Worm (Caenorhabditis elegans) whole organism, L4 larva: Measurements from ENCODE around the gene atf-6.

Experiments used
- F10B5.3 ChIP-seq: sonication (generic microtip); optimal IDR thresholded peaks from 2 replicates; lab custom pipeline; 2016; ENCODE audit warnings: mild to moderate bottlenecking, missing genetic modification characterization, missing compliant biosample characterization
- F26F4.8 ChIP-seq: fragments of 200-800 bp; sonication (Bioruptor generic); conservative IDR thresholded peaks from 2 replicates; pipeline ENCODE4 v1.3.6; 2022; ENCODE audit warnings: missing genetic modification characterization, missing compliant biosample characterization
- F37D6.2 ChIP-seq: sonication (generic microtip); optimal IDR thresholded peaks from 2 replicates; lab custom pipeline; 2016; ENCODE audit warnings: mild to moderate bottlenecking, missing genetic modification characterization, missing compliant biosample characterization
- F44E2.7 ChIP-seq: fragments of 200-800 bp; sonication (Bioruptor generic); IDR thresholded peaks from 2 replicates; pipeline ENCODE4 v2.1.2; 2022; ENCODE audit warnings: missing genetic modification characterization, missing compliant biosample characterization
- T26A8.4 ChIP-seq: fragments of 200-800 bp; sonication (Bioruptor generic); IDR thresholded peaks from 2 replicates; pipeline ENCODE4 v1.3.6; 2022; ENCODE audit warnings: missing genetic modification characterization, missing compliant biosample characterization
- Y105C5A.15 ChIP-seq: fragments of 200-800 bp; sonication (Bioruptor generic); IDR thresholded peaks from 2 replicates; pipeline ENCODE4 v1.3.6; 2022; ENCODE audit warnings: missing genetic modification characterization, missing compliant biosample characterization
- ZK337.2 ChIP-seq: fragments of 200-800 bp; sonication (Bioruptor generic); IDR thresholded peaks from 2 replicates; pipeline ENCODE4 v1.3.6; 2022; ENCODE audit warnings: missing genetic modification reagents, missing genetic modification characterization, missing compliant biosample characterization
- aha-1 ChIP-seq: fragments of 150-350 bp; peaks from one replicate; lab custom pipeline; 2014; ENCODE audit warnings: missing biosample characterization, missing genetic modification characterization
- ceh-28 ChIP-seq: fragments of 150-350 bp; optimal IDR thresholded peaks from 2 replicates; lab custom pipeline; 2014; ENCODE audit warnings: missing biosample characterization, missing genetic modification reagents, missing genetic modification characterization
- ceh-62 ChIP-seq: sonication (generic microtip); optimal IDR thresholded peaks from 2 replicates; lab custom pipeline; 2017; ENCODE audit warnings: missing biosample characterization, missing genetic modification characterization
- ceh-82 ChIP-seq: sonication (generic microtip); optimal IDR thresholded peaks from 2 replicates; lab custom pipeline; 2017; ENCODE audit warnings: missing biosample characterization, missing genetic modification characterization
- cey-2 ChIP-seq: sonication (generic microtip); optimal IDR thresholded peaks from 3 replicates; lab custom pipeline; 2017; ENCODE audit warnings: missing genetic modification characterization, mild to moderate bottlenecking, missing compliant biosample characterization, antibody characterized with exemption, borderline replicate concordance; ENCODE audit not compliant: insufficient read depth
- ctbp-1 ChIP-seq: fragments of 200-800 bp; sonication (Bioruptor generic); IDR thresholded peaks from 2 replicates; pipeline ENCODE4 v1.3.6; 2022; ENCODE audit warnings: missing genetic modification reagents, missing genetic modification characterization, missing compliant biosample characterization
- daf-12 ChIP-seq: fragments of 150-350 bp; optimal IDR thresholded peaks from 2 replicates; lab custom pipeline; 2014; ENCODE audit warnings: missing biosample characterization, missing genetic modification reagents, missing genetic modification characterization
- daf-8 ChIP-seq: fragments of 200-800 bp; sonication (Bioruptor generic); IDR thresholded peaks from 2 replicates; pipeline ENCODE4 v1.3.6; 2022; ENCODE audit warnings: missing genetic modification characterization, missing compliant biosample characterization
- dmd-6 ChIP-seq: fragments of 200-800 bp; sonication (Bioruptor generic); IDR thresholded peaks from 2 replicates; pipeline ENCODE4 v1.3.6; 2022; ENCODE audit warnings: missing genetic modification reagents, missing genetic modification characterization, missing compliant biosample characterization
- dmd-8 ChIP-seq: fragments of 200-800 bp; sonication (Bioruptor generic); IDR thresholded peaks from 2 replicates; pipeline ENCODE4 v1.3.6; 2022; ENCODE audit warnings: missing genetic modification characterization, missing compliant biosample characterization
- dmd-9 ChIP-seq: fragments of 200-800 bp; sonication (Bioruptor generic); IDR thresholded peaks from 2 replicates; pipeline ENCODE4 v1.3.6; 2022; ENCODE audit warnings: missing genetic modification reagents, missing genetic modification characterization, missing compliant biosample characterization
- dpl-1 ChIP-seq: fragments of 150-350 bp; optimal IDR thresholded peaks from 2 replicates; lab custom pipeline; 2014; ENCODE audit warnings: missing biosample characterization, missing genetic modification reagents, missing genetic modification characterization
- dve-1 ChIP-seq: sonication (generic microtip); optimal IDR thresholded peaks from 2 replicates; lab custom pipeline; 2017; ENCODE audit warnings: antibody characterized with exemption, mild to moderate bottlenecking, missing genetic modification characterization, missing compliant biosample characterization; ENCODE audit not compliant: insufficient read depth
- egl-27 ChIP-seq: sonication (generic microtip); optimal IDR thresholded peaks from 3 replicates; lab custom pipeline; 2017; ENCODE audit warnings: missing biosample characterization, missing genetic modification reagents, missing genetic modification characterization
- egl-43 ChIP-seq: fragments of 200-800 bp; sonication (Bioruptor generic); IDR thresholded peaks from 2 replicates; pipeline ENCODE4 v1.3.6; 2022; ENCODE audit warnings: missing genetic modification reagents, missing genetic modification characterization, missing compliant biosample characterization
- hif-1 ChIP-seq, 2 experiments: sonication (generic microtip); optimal IDR thresholded peaks; 2 replicates each; lab custom pipeline; 2016 to 2017; ENCODE audit warnings: missing compliant biosample characterization in 2 of 2, missing genetic modification characterization in 2 of 2, missing genetic modification reagents in 2 of 2, missing genotype in 2 of 2, mild to moderate bottlenecking in 1 of 2
- jun-1 ChIP-seq: fragments of 150-350 bp; optimal IDR thresholded peaks from 2 replicates; lab custom pipeline; 2014; ENCODE audit warnings: missing biosample characterization, missing genetic modification reagents, missing genetic modification characterization
- lin-1 ChIP-seq: fragments of 200-800 bp; sonication (Bioruptor generic); IDR thresholded peaks from 2 replicates; pipeline ENCODE4 v1.3.6; 2022; ENCODE audit warnings: missing genetic modification reagents, missing genetic modification characterization, missing compliant biosample characterization
- lin-29 ChIP-seq: fragments of 200-800 bp; sonication (Bioruptor generic); IDR thresholded peaks from 2 replicates; pipeline ENCODE4 v1.3.6; 2022; ENCODE audit warnings: missing genetic modification reagents, missing genetic modification characterization, missing compliant biosample characterization
- lin-38 ChIP-seq: fragments of 200-800 bp; sonication (Bioruptor generic); IDR thresholded peaks from 2 replicates; pipeline ENCODE4 v1.3.6; 2022; ENCODE audit warnings: missing genetic modification reagents, missing genetic modification characterization, missing compliant biosample characterization
- lsy-2 ChIP-seq, 2 experiments: fragments of 150-350 bp in 1 of 2; sonication (generic microtip) in 1 of 2; optimal IDR thresholded peaks; 2 replicates each; lab custom pipeline; 2014 to 2017; ENCODE audit warnings: missing biosample characterization in 2 of 2, missing genetic modification characterization in 2 of 2
- madf-5 ChIP-seq, 2 experiments: fragments of 200-800 bp; sonication (Bioruptor generic); IDR thresholded peaks; 2 replicates each; pipeline ENCODE4 v1.3.6; 2022; ENCODE audit warnings: missing compliant biosample characterization in 2 of 2, missing genetic modification characterization in 2 of 2
- mdl-1 ChIP-seq, 2 experiments: fragments of 150-350 bp in 1 of 2; sonication (generic microtip) in 1 of 2; optimal IDR thresholded peaks; 2 replicates each; lab custom pipeline; 2014 to 2017; ENCODE audit warnings: missing biosample characterization in 2 of 2, missing genetic modification characterization in 2 of 2
- mdt-29 ChIP-seq: fragments of 200-800 bp; sonication (Bioruptor generic); IDR thresholded peaks from 2 replicates; pipeline ENCODE4 v1.3.6; 2022; ENCODE audit warnings: missing genetic modification reagents, missing genetic modification characterization, missing compliant biosample characterization
- mxl-2 ChIP-seq: fragments of 200-800 bp; sonication (Bioruptor generic); conservative IDR thresholded peaks from 2 replicates; pipeline ENCODE4 v1.3.6; 2022; ENCODE audit warnings: missing genetic modification reagents, missing genetic modification characterization, missing compliant biosample characterization
- mxl-3 ChIP-seq: fragments of 200-800 bp; sonication (Bioruptor generic); optimal IDR thresholded peaks from 2 replicates; lab custom pipeline; 2018; ENCODE audit warnings: mild to moderate bottlenecking, missing genetic modification characterization, missing compliant biosample characterization
- nhr-10 ChIP-seq: fragments of 150-350 bp; optimal IDR thresholded peaks from 2 replicates; lab custom pipeline; 2014; ENCODE audit warnings: missing biosample characterization, missing genetic modification characterization
- nhr-102 ChIP-seq: sonication (generic microtip); optimal IDR thresholded peaks from 2 replicates; lab custom pipeline; 2016; ENCODE audit warnings: mild to moderate bottlenecking, missing genetic modification characterization, moderate library complexity, missing compliant biosample characterization
- nhr-11 ChIP-seq: fragments of 150-350 bp; optimal IDR thresholded peaks from 2 replicates; lab custom pipeline; 2014; ENCODE audit warnings: missing biosample characterization, missing genetic modification characterization
- nhr-237 ChIP-seq: sonication (generic microtip); optimal IDR thresholded peaks from 2 replicates; lab custom pipeline; 2017; ENCODE audit warnings: missing biosample characterization, missing genetic modification characterization
- nhr-28 ChIP-seq: fragments of 150-350 bp; optimal IDR thresholded peaks from 2 replicates; lab custom pipeline; 2014; ENCODE audit warnings: missing biosample characterization, missing genetic modification characterization
- nhr-42 ChIP-seq: fragments of 200-800 bp; sonication (Bioruptor generic); IDR thresholded peaks from 2 replicates; pipeline ENCODE4 v1.3.6; 2022; ENCODE audit warnings: missing genetic modification characterization, missing compliant biosample characterization
- nhr-48 ChIP-seq: sonication (generic microtip); optimal IDR thresholded peaks from 2 replicates; lab custom pipeline; 2016; ENCODE audit warnings: mild to moderate bottlenecking, missing genetic modification characterization, missing compliant biosample characterization
- nhr-6 ChIP-seq: fragments of 150-350 bp; optimal IDR thresholded peaks from 2 replicates; lab custom pipeline; 2014; ENCODE audit warnings: missing biosample characterization, missing genetic modification characterization
- nhr-76 ChIP-seq: fragments of 150-350 bp; optimal IDR thresholded peaks from 2 replicates; lab custom pipeline; 2014; ENCODE audit warnings: missing biosample characterization, missing genetic modification characterization
- nhr-77 ChIP-seq: fragments of 150-350 bp; optimal IDR thresholded peaks from 2 replicates; lab custom pipeline; 2014; ENCODE audit warnings: missing biosample characterization, missing genetic modification characterization
- php-3 ChIP-seq: fragments of 200-800 bp; sonication (Bioruptor generic); IDR thresholded peaks from 2 replicates; pipeline ENCODE4 v1.3.6; 2022; ENCODE audit warnings: missing genetic modification reagents, missing genetic modification characterization, missing compliant biosample characterization
- sdz-12 ChIP-seq: fragments of 200-800 bp; sonication (Bioruptor generic); optimal IDR thresholded peaks from 2 replicates; lab custom pipeline; 2018; ENCODE audit warnings: mild to moderate bottlenecking, missing genetic modification characterization, missing compliant biosample characterization
- set-16 ChIP-seq: fragments of 200-800 bp; sonication (Bioruptor generic); IDR thresholded peaks from 2 replicates; pipeline ENCODE4 v1.3.6; 2022; ENCODE audit warnings: missing genetic modification reagents, missing genetic modification characterization, missing compliant biosample characterization
- snpc-1.2 ChIP-seq: fragments of 200-800 bp; sonication (Bioruptor generic); IDR thresholded peaks from 2 replicates; pipeline ENCODE4 v1.3.6; 2022; ENCODE audit warnings: missing genetic modification reagents, missing genetic modification characterization, missing compliant biosample characterization
- tag-97 ChIP-seq: fragments of 200-800 bp; sonication (Bioruptor generic); IDR thresholded peaks from 2 replicates; pipeline ENCODE4 v1.3.6; 2022; ENCODE audit warnings: missing genetic modification characterization, missing compliant biosample characterization
- tra-1 ChIP-seq: fragments of 200-800 bp; sonication (Bioruptor generic); IDR thresholded peaks from 2 replicates; pipeline ENCODE4 v1.3.6; 2022; ENCODE audit warnings: missing genetic modification reagents, missing genetic modification characterization, missing compliant biosample characterization
- unc-62 ChIP-seq, 3 experiments: fragments of 150-350 bp in 1 of 3; sonication (generic microtip); optimal IDR thresholded peaks in 2 of 3; peaks in 1 of 3; 1 replicate in 1 of 3; 2 replicates in 2 of 3; lab custom pipeline; 2014 to 2017; ENCODE audit warnings: missing biosample characterization in 3 of 3, missing genetic modification characterization in 3 of 3, missing genetic modification reagents in 3 of 3, missing genotype in 1 of 3
- zfp-2 ChIP-seq: sonication (generic microtip); optimal IDR thresholded peaks from 2 replicates; lab custom pipeline; 2016; ENCODE audit warnings: mild to moderate bottlenecking, missing genetic modification characterization, missing compliant biosample characterization
- zip-2 ChIP-seq: fragments of 150-350 bp; optimal IDR thresholded peaks from 2 replicates; lab custom pipeline; 2014; ENCODE audit warnings: missing biosample characterization, missing genetic modification characterization

Gene atf-6

DNA sequence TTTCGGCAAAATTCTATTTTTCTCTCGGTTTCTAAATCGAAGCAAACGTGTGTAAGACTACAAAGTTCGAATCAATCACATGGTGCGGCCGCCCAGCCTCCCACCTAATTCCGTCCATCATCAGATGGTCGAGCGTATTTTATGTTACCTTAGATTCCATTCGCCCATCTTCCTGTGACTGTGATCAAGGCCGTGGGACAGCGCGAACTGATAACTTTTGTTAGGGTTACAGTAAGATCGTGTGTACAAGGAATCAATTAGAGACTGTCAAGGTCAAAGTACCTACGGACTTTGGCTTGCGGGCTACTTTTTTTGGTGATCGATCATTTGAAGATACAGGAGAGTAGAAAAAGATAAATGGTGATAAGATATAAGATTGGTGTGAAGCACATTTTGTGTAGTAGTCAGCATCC, 42.3 kb downstream of the atf-6 start:
- TF ChIP-seq dve-1 (tag; lab: Kevin White, UChicago) (peak; percentile 45), nhr-48 (tag; lab: Kevin White, UChicago) (peak; percentile 81), madf-5 (GFP tag; IDR thresholded peaks at IDR 0.05; lab: Robert Waterston, UW) (0 out of 4 replicates have a peak, but pooled peaks of 1 of the 2 experiments have one; percentile 7), nhr-77 (peak; percentile 29), F37D6.2 (tag; lab: Kevin White, UChicago) (no peak), F44E2.7 (GFP tag; lab: Robert Waterston, UW) (no peak), unc-62 (GFP tag; optimal IDR thresholded peaks at IDR 0.05 in 1 of 2; lab: Kevin White, UChicago) (peak in 1 of 2 experiments; percentile 96), unc-62 (tag; optimal IDR thresholded peaks at IDR 0.05; lab: Kevin White, UChicago) (no peak), daf-8 (GFP tag; lab: Robert Waterston, UW) (no peak), mxl-3 (peak; percentile 85), lin-29 (GFP tag; lab: Robert Waterston, UW) (no peak), nhr-11 (peak; percentile 69), lsy-2 (tag; optimal IDR thresholded peaks at IDR 0.05; lab: Kevin White, UChicago) (peak; percentile 31 to 72), hif-1 (tag; optimal IDR thresholded peaks at IDR 0.05; lab: Kevin White, UChicago) (peak in 1 of 2 experiments; percentile 53), mxl-2 (GFP tag; lab: Robert Waterston, UW) (no peak), lin-1 (GFP tag; lab: Robert Waterston, UW) (no peak), T26A8.4 (GFP tag; lab: Robert Waterston, UW) (no peak), nhr-28 (tag; lab: Kevin White, UChicago) (peak; percentile 96), egl-27 (no peak), nhr-42 (no peak), zip-2 (no peak), aha-1 (tag; lab: Kevin White, UChicago) (peak; percentile 95), tra-1 (GFP tag; lab: Robert Waterston, UW) (no peak), zfp-2 (tag; lab: Kevin White, UChicago) (no peak), lin-38 (GFP tag; lab: Robert Waterston, UW) (no peak), ceh-62 (tag; lab: Kevin White, UChicago) (no peak), nhr-102 (peak; percentile 22), tag-97 (GFP tag; lab: Robert Waterston, UW) (no peak), jun-1 (tag; lab: Kevin White, UChicago) (no peak), F10B5.3 (no peak), dpl-1 (GFP tag; lab: Kevin White, UChicago) (peak; percentile 18), ctbp-1 (GFP tag; lab: Robert Waterston, UW) (no peak), egl-43 (GFP tag; lab: Robert Waterston, UW) (no peak), Y105C5A.15 (GFP tag; lab: Robert Waterston, UW) (no peak), sdz-12 (GFP tag; lab: Kevin White, UChicago) (no peak), nhr-76 (tag; lab: Kevin White, UChicago) (peak; percentile 50), daf-12 (tag; lab: Kevin White, UChicago) (no peak), nhr-6 (tag; lab: Kevin White, UChicago) (no peak), mdl-1 (tag; optimal IDR thresholded peaks at IDR 0.05; lab: Kevin White, UChicago) (peak; percentile 10 to 65), ceh-28 (tag; lab: Kevin White, UChicago) (no peak), mdt-29 (GFP tag; lab: Robert Waterston, UW) (no peak), dmd-8 (GFP tag; lab: Robert Waterston, UW) (no peak), ZK337.2 (no peak), set-16 (no peak), F26F4.8 (GFP tag; lab: Robert Waterston, UW) (no peak), dmd-6 (GFP tag; lab: Robert Waterston, UW) (peak; percentile 76), php-3 (GFP tag; lab: Robert Waterston, UW) (no peak), snpc-1.2 (GFP tag; lab: Robert Waterston, UW) (no peak), cey-2 (tag; lab: Kevin White, UChicago) (peak; percentile 61), ceh-82 (tag; lab: Kevin White, UChicago) (no peak), dmd-9 (GFP tag; lab: Robert Waterston, UW) (no peak), nhr-237 (no peak), nhr-10 (peak; percentile 65)
